Fruit fly (Drosophila melanogaster) Kc167 (cell line): ENCODE results near the gene mthl5.

ENCODE experiments used
- Myc ChIP-seq: fragments of >200 bp; optimal IDR thresholded peaks from 2 replicates; lab custom pipeline; 2017; ENCODE audit warnings: missing external identifiers
- insv ChIP-seq: fragments of >200 bp; optimal IDR thresholded peaks from 3 replicates; lab custom pipeline; 2018; ENCODE audit warnings: missing external identifiers

DNA sequence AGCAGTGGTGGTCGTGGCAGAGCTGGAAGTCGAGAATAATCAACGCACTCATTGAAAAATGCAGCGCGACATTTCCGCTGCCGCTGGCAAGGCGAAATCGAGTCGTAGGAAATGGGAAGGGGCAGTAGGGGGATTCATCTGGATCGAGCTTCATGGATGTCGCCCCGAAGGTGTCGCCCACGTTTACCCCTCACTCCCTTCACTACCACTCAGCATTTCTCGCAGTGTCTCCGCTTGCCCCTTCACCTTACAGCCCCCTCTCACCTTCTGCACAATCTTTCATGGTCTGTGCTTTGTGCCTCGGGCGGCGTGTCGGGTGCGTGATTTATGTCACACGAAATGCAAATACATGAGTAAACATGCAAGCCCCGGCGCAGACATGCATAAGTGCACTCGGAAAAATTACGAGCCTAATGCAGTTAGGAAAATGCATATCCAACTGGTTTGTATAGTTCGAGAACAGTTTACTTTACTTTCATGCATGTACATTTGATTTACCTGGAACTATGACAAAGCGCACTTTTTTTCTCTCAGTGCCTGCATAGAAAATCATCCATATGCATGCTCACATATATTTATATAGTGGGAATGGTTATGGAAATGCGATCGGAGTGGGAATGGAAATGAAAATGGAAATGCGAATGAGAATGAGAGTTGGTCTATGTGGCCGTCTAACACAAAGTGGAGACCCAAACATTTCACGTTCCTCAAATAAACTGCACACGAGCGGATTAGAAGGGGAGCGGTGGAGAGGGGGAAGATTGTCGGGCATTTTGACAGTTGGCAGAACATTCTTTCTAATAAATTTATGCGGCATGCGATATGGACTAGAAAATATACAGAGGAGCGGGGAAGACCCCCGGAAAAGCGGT lies 37.4 kb downstream of the mthl5 start:
- TF ChIP-seq insv (lab: Kevin White, UChicago) (no peak), Myc (lab: Kevin White, UChicago) (no peak)
